Fruit fly (Drosophila melanogaster) whole organism, embryonic: ENCODE results near the gene CG17198.

Experiments
- Antp ChIP-seq: fragments of 200-800 bp; sonication (Bioruptor generic); optimal IDR thresholded peaks from 3 replicates; lab custom pipeline; 2016; ENCODE audit warnings: missing biosample characterization, missing genetic modification characterization
- Awh ChIP-seq: fragments of 200-800 bp; sonication (Bioruptor generic); IDR thresholded peaks from 2 replicates; pipeline ENCODE4, ENCODE4 v1.3.6; 2022; ENCODE audit warnings: missing biosample characterization, missing genetic modification characterization
- BEAF-32 ChIP-seq: fragments of 200-800 bp; sonication (Bioruptor generic); optimal IDR thresholded peaks from 3 replicates; lab custom pipeline; 2017; ENCODE audit warnings: missing biosample characterization, missing genetic modification characterization, mild to moderate bottlenecking, moderate library complexity, missing genetic modification reagents
- CG10565 ChIP-seq: fragments of 200-800 bp; sonication (Bioruptor generic); optimal IDR thresholded peaks from 3 replicates; lab custom pipeline; 2016; ENCODE audit warnings: missing biosample characterization, mild to moderate bottlenecking, missing genetic modification characterization
- CG10959 ChIP-seq: fragments of 200-800 bp; sonication (Bioruptor generic); IDR thresholded peaks from 2 replicates; pipeline ENCODE4 v1.3.6; 2022; ENCODE audit warnings: missing biosample characterization, missing genetic modification characterization
- CG12219 ChIP-seq: fragments of 200-800 bp; sonication (Bioruptor generic); optimal IDR thresholded peaks from 3 replicates; lab custom pipeline; 2018; ENCODE audit warnings: missing biosample characterization, mild to moderate bottlenecking, missing genetic modification characterization
- CG13894 ChIP-seq: fragments of 200-800 bp; sonication (Bioruptor generic); optimal IDR thresholded peaks from 3 replicates; lab custom pipeline; 2018; ENCODE audit warnings: missing biosample characterization, mild to moderate bottlenecking, missing genetic modification characterization, moderate library complexity
- CG1602 ChIP-seq: fragments of 200-800 bp; sonication (Bioruptor generic); optimal IDR thresholded peaks from 3 replicates; lab custom pipeline; 2016; ENCODE audit warnings: missing biosample characterization, missing genetic modification characterization
- CG18476 ChIP-seq: fragments of 200-800 bp; sonication (Bioruptor generic); optimal IDR thresholded peaks from 2 replicates; lab custom pipeline; 2016; ENCODE audit warnings: missing biosample characterization, mild to moderate bottlenecking, missing genetic modification characterization
- CG2120 ChIP-seq: fragments of 200-800 bp; sonication (Bioruptor generic); optimal IDR thresholded peaks from 3 replicates; lab custom pipeline; 2016; ENCODE audit warnings: missing biosample characterization, missing genetic modification characterization
- CG34422 ChIP-seq: fragments of 200-800 bp; sonication (Bioruptor generic); IDR thresholded peaks from 3 replicates; pipeline ENCODE4 v1.3.6; 2022; ENCODE audit warnings: missing biosample characterization, missing genetic modification characterization
- CG4282 ChIP-seq: fragments of 200-800 bp; sonication (Bioruptor generic); optimal IDR thresholded peaks from 2 replicates; lab custom pipeline; 2016; ENCODE audit warnings: missing biosample characterization, missing genetic modification characterization
- CG4707 ChIP-seq: fragments of 200-800 bp; sonication (Bioruptor generic); optimal IDR thresholded peaks from 2 replicates; lab custom pipeline; 2018; ENCODE audit warnings: missing biosample characterization, mild to moderate bottlenecking, missing genetic modification characterization, moderate library complexity
- CG6689 ChIP-seq: fragments of 200-800 bp; sonication (Bioruptor generic); IDR thresholded peaks from 2 replicates; pipeline ENCODE4 v1.3.6; 2022; ENCODE audit warnings: missing biosample characterization, missing genetic modification characterization
- CG6791 ChIP-seq: fragments of 200-800 bp; sonication (Bioruptor generic); IDR thresholded peaks from 3 replicates; pipeline ENCODE4 v1.3.6; 2022; ENCODE audit warnings: missing biosample characterization, missing genetic modification characterization; ENCODE audit not compliant: partially characterized antibody
- CTCF ChIP-seq: fragments of 200-800 bp; sonication (Bioruptor generic); optimal IDR thresholded peaks from 2 replicates; lab custom pipeline; 2017; ENCODE audit warnings: missing biosample characterization, mild to moderate bottlenecking, missing genetic modification characterization, moderate library complexity
- D ChIP-seq, 2 experiments: fragments of 200-800 bp in 1 of 2; fragments of >200 bp in 1 of 2; sonication (Bioruptor generic) in 1 of 2; optimal IDR thresholded peaks; 2 replicates in 1 of 2; 3 replicates in 1 of 2; lab custom pipeline; 2017; ENCODE audit warnings: mild to moderate bottlenecking in 1 of 2, missing biosample characterization in 1 of 2, missing genetic modification characterization in 1 of 2, missing genetic modification reagents in 1 of 2
- Deaf1 ChIP-seq: fragments of 200-800 bp; optimal IDR thresholded peaks from 3 replicates; lab custom pipeline; 2019; ENCODE audit warnings: missing biosample characterization, mild to moderate bottlenecking, missing genetic modification characterization, moderate library complexity
- Drgx ChIP-seq: fragments of 200-800 bp; sonication (Bioruptor generic); IDR thresholded peaks from 2 replicates; pipeline ENCODE4 v1.3.6; 2022; ENCODE audit warnings: missing biosample characterization, missing genetic modification characterization
- Fer3 ChIP-seq: fragments of 200-800 bp; sonication (Bioruptor generic); optimal IDR thresholded peaks from 2 replicates; lab custom pipeline; 2018; ENCODE audit warnings: missing biosample characterization, mild to moderate bottlenecking, missing genetic modification characterization, moderate library complexity
- HmgZ ChIP-seq: fragments of 200-800 bp; sonication (Bioruptor generic); optimal IDR thresholded peaks from 2 replicates; lab custom pipeline; 2018; ENCODE audit warnings: missing biosample characterization, mild to moderate bottlenecking, missing genetic modification characterization
- Nf-YA ChIP-seq: fragments of 200-800 bp; sonication (Bioruptor generic); IDR thresholded peaks from 2 replicates; pipeline ENCODE4 v1.3.6; 2022; ENCODE audit warnings: missing biosample characterization, missing genetic modification characterization
- Nf-YC ChIP-seq: fragments of 200-800 bp; optimal IDR thresholded peaks from 3 replicates; lab custom pipeline; 2019; ENCODE audit warnings: missing biosample characterization, mild to moderate bottlenecking, missing genetic modification characterization, moderate library complexity
- Scr ChIP-seq: fragments of 200-800 bp; sonication (Bioruptor generic); IDR thresholded peaks from 2 replicates; pipeline ENCODE4 v1.3.6; 2022; ENCODE audit warnings: missing biosample characterization, missing genetic modification characterization; ENCODE audit not compliant: partially characterized antibody
- Sin3A ChIP-seq: fragments of >200 bp; optimal IDR thresholded peaks from 2 replicates; lab custom pipeline; 2018
- Six4 ChIP-seq: fragments of 200-800 bp; sonication (Bioruptor generic); optimal IDR thresholded peaks from 2 replicates; lab custom pipeline; 2016; ENCODE audit warnings: missing biosample characterization, missing genetic modification characterization
- Stat92E ChIP-seq, 3 experiments: fragments of >200 bp in 2 of 3; fragments of 200-800 bp in 1 of 3; sonication (Bioruptor generic) in 1 of 3; optimal IDR thresholded peaks; 2 replicates each; lab custom pipeline; 2017 to 2019; ENCODE audit warnings: missing biosample characterization in 3 of 3, missing genetic modification characterization in 3 of 3, mild to moderate bottlenecking in 1 of 3, moderate library complexity in 1 of 3
- Vsx1 ChIP-seq: fragments of 200-800 bp; sonication (Bioruptor generic); optimal IDR thresholded peaks from 2 replicates; lab custom pipeline; 2017; ENCODE audit warnings: missing biosample characterization, mild to moderate bottlenecking, missing genetic modification characterization, missing genetic modification reagents
- ac ChIP-seq: fragments of 200-800 bp; sonication (Bioruptor generic); optimal IDR thresholded peaks from 3 replicates; lab custom pipeline; 2017; ENCODE audit warnings: missing biosample characterization, mild to moderate bottlenecking, missing genetic modification characterization
- az2 ChIP-seq: fragments of 200-800 bp; sonication (Bioruptor generic); optimal IDR thresholded peaks from 3 replicates; lab custom pipeline; 2016; ENCODE audit warnings: missing biosample characterization, missing genetic modification characterization
- bbx ChIP-seq: fragments of 200-800 bp; sonication (Bioruptor generic); IDR thresholded peaks from 2 replicates; pipeline ENCODE4 v1.3.6; 2022; ENCODE audit warnings: missing biosample characterization, missing genetic modification characterization; ENCODE audit not compliant: partially characterized antibody
- caup ChIP-seq: fragments of 200-800 bp; sonication (Bioruptor generic); optimal IDR thresholded peaks from 3 replicates; lab custom pipeline; 2017; ENCODE audit warnings: missing biosample characterization, mild to moderate bottlenecking, missing genetic modification characterization, moderate library complexity; ENCODE audit not compliant: severe bottlenecking
- chinmo ChIP-seq: fragments of 200-800 bp; sonication (Bioruptor generic); IDR thresholded peaks from 4 replicates; pipeline ENCODE4 v1.3.6; 2022; ENCODE audit warnings: missing biosample characterization, missing genetic modification characterization; ENCODE audit not compliant: partially characterized antibody
- crp ChIP-seq, 2 experiments: fragments of 200-800 bp; sonication (Bioruptor generic); optimal IDR thresholded peaks; 2 replicates in 1 of 2; 3 replicates in 1 of 2; lab custom pipeline; 2017; ENCODE audit warnings: missing biosample characterization in 2 of 2, missing genetic modification characterization in 2 of 2, mild to moderate bottlenecking in 1 of 2, moderate library complexity in 1 of 2
- dati ChIP-seq: fragments of 200-800 bp; sonication (Bioruptor generic); IDR thresholded peaks from 2 replicates; pipeline ENCODE4 v1.3.6; 2022; ENCODE audit warnings: missing biosample characterization, missing genetic modification characterization
- ftz-f1 ChIP-seq: fragments of 200-800 bp; sonication (Bioruptor generic); optimal IDR thresholded peaks from 2 replicates; lab custom pipeline; 2016; ENCODE audit warnings: missing biosample characterization, missing genetic modification characterization
- grn ChIP-seq: fragments of 200-800 bp; sonication (Bioruptor generic); optimal IDR thresholded peaks from 3 replicates; lab custom pipeline; 2017; ENCODE audit warnings: missing biosample characterization, missing genetic modification characterization
- hb ChIP-seq: fragments of 200-800 bp; sonication (Bioruptor generic); IDR thresholded peaks from 3 replicates; pipeline ENCODE4 v1.3.6; 2022; ENCODE audit warnings: missing biosample characterization, missing genetic modification characterization; ENCODE audit not compliant: partially characterized antibody
- ind ChIP-seq: fragments of 200-800 bp; sonication (Bioruptor generic); optimal IDR thresholded peaks from 3 replicates; lab custom pipeline; 2016; ENCODE audit warnings: missing biosample characterization, missing genetic modification characterization
- jigr1 ChIP-seq: fragments of 200-800 bp; sonication (Bioruptor generic); IDR thresholded peaks from 3 replicates; pipeline ENCODE4 v1.3.6; 2022; ENCODE audit warnings: missing biosample characterization, missing genetic modification characterization
- kay ChIP-seq: fragments of 200-800 bp; sonication (Bioruptor generic); optimal IDR thresholded peaks from 2 replicates; lab custom pipeline; 2016; ENCODE audit warnings: missing biosample characterization, missing genetic modification characterization
- lbe ChIP-seq: fragments of 200-800 bp; sonication (Bioruptor generic); optimal IDR thresholded peaks from 2 replicates; lab custom pipeline; 2016; ENCODE audit warnings: missing biosample characterization, mild to moderate bottlenecking, missing genetic modification characterization
- luna ChIP-seq: fragments of 200-800 bp; sonication (Bioruptor generic); optimal IDR thresholded peaks from 2 replicates; lab custom pipeline; 2016; ENCODE audit warnings: missing biosample characterization, missing genetic modification characterization
- nau ChIP-seq: fragments of 200-800 bp; sonication (Bioruptor generic); optimal IDR thresholded peaks from 3 replicates; lab custom pipeline; 2017; ENCODE audit warnings: missing biosample characterization, mild to moderate bottlenecking, missing genetic modification characterization, missing genetic modification reagents
- pan ChIP-seq, 4 experiments: fragments of >200 bp in 3 of 4; fragments of 200-800 bp in 1 of 4; sonication (Bioruptor generic) in 1 of 4; optimal IDR thresholded peaks in 3 of 4; IDR thresholded peaks in 1 of 4; 2 replicates each; pipeline versions ENCODE4 v1.3.6 to Lab custom; 2017 to 2022; ENCODE audit warnings: missing biosample characterization in 2 of 4, missing genetic modification characterization in 2 of 4, mixed read lengths in 1 of 4
- pzg ChIP-seq: fragments of 200-800 bp; sonication (Bioruptor generic); optimal IDR thresholded peaks from 3 replicates; lab custom pipeline; 2018; ENCODE audit warnings: missing biosample characterization, mild to moderate bottlenecking, missing genetic modification characterization, moderate library complexity
- slbo ChIP-seq: fragments of 200-800 bp; sonication (Bioruptor generic); IDR thresholded peaks from 2 replicates; pipeline ENCODE4 v1.3.6; 2022; ENCODE audit warnings: missing biosample characterization, missing genetic modification characterization
- slp2 ChIP-seq: fragments of 200-800 bp; sonication (Bioruptor generic); optimal IDR thresholded peaks from 2 replicates; lab custom pipeline; 2016; ENCODE audit warnings: missing biosample characterization, missing genetic modification characterization
- stc ChIP-seq: fragments of 200-800 bp; sonication (Bioruptor generic); IDR thresholded peaks from 2 replicates; pipeline ENCODE4 v1.3.6; 2022; ENCODE audit warnings: missing biosample characterization, missing genetic modification characterization
- vnd ChIP-seq: fragments of 200-800 bp; sonication (Bioruptor generic); IDR thresholded peaks from 3 replicates; pipeline ENCODE4 v1.3.6; 2022; ENCODE audit warnings: missing biosample characterization, missing genetic modification characterization; ENCODE audit not compliant: partially characterized antibody

The CG17198 gene

dm6 chr3R:25740348-25740751 lies 34.8 kb downstream of the CG17198 start, which contains the start of gene LpR2 (continued):
- TF ChIP-seq vnd (GFP tag; lab: Robert Waterston, UW) (no peak), CG4282 (peak; percentile 8), kay (no peak), hb (no peak), chinmo (peak; percentile 95), slp2 (GFP tag; lab: Kevin White, UChicago) (no peak), caup (peak; percentile 33), nau (GFP tag; lab: Kevin White, UChicago) (no peak), CG4707 (GFP tag; lab: Kevin White, UChicago) (no peak), grn (GFP tag; lab: Kevin White, UChicago) (peak; percentile 70), CG1602 (no peak), pzg (no peak), CG6689 (GFP tag; lab: Robert Waterston, UW) (no peak), Scr (GFP tag; lab: Robert Waterston, UW) (no peak), CG2120 (GFP tag; lab: Kevin White, UChicago) (peak; percentile 15), ftz-f1 (peak; percentile 58), slbo (0 out of 2 replicates have a peak, but pooled peaks have one; percentile 3), Deaf1 (tag; lab: Kevin White, UChicago) (peak; percentile 100), CG18476 (GFP tag; lab: Kevin White, UChicago) (no peak), dati (GFP tag; lab: Robert Waterston, UW) (no peak), CG10959 (GFP tag; lab: Robert Waterston, UW) (no peak), luna (GFP tag; lab: Kevin White, UChicago) (no peak), BEAF-32 (GFP tag; lab: Kevin White, UChicago) (no peak), az2 (GFP tag; lab: Kevin White, UChicago) (no peak), CG34422 (GFP tag; lab: Robert Waterston, UW) (peak; percentile 13; the same call in 1 of the 3 replicates), Awh (GFP tag; lab: Robert Waterston, UW) (no peak), stc (GFP tag; lab: Robert Waterston, UW) (no peak), Nf-YC (tag; lab: Kevin White, UChicago) (peak; percentile 97), ac (no peak), jigr1 (GFP tag; lab: Robert Waterston, UW) (no peak), Nf-YA (peak; percentile 78; the same call in 1 of the 2 replicates), Stat92E (GFP tag; optimal IDR thresholded peaks at IDR 0.05; lab: Kevin White, UChicago) (no peak), HmgZ (tag; lab: Kevin White, UChicago) (peak; percentile 42), CG13894 (tag; lab: Kevin White, UChicago) (peak; percentile 64), CG6791 (GFP tag; lab: Robert Waterston, UW) (no peak), D (optimal IDR thresholded peaks at IDR 0.05; lab: Kevin White, UChicago) (no peak), D (GFP tag; optimal IDR thresholded peaks at IDR 0.05; lab: Kevin White, UChicago) (no peak), Fer3 (tag; lab: Kevin White, UChicago) (no peak), Six4 (GFP tag; lab: Kevin White, UChicago) (no peak), lbe (GFP tag; lab: Kevin White, UChicago) (no peak), CTCF (GFP tag; lab: Kevin White, UChicago) (no peak), CG12219 (GFP tag; lab: Kevin White, UChicago) (no peak), Sin3A (lab: Kevin White, UChicago) (no peak), pan (optimal IDR thresholded peaks at IDR 0.05; lab: Kevin White, UChicago) (no peak), pan (GFP tag; optimal IDR thresholded peaks at IDR 0.05 in 1 of 2, IDR thresholded peaks at IDR 0.05 in 1 of 2) (peak in 1 of 2 experiments; percentile 40), Antp (no peak), ind (GFP tag; lab: Kevin White, UChicago) (no peak), CG10565 (GFP tag; lab: Kevin White, UChicago) (no peak), Vsx1 (GFP tag; lab: Kevin White, UChicago) (no peak), crp (GFP tag; optimal IDR thresholded peaks at IDR 0.05; lab: Kevin White, UChicago) (no peak), bbx (GFP tag; lab: Robert Waterston, UW) (no peak), Drgx (GFP tag; lab: Robert Waterston, UW) (peak; percentile 29; the same call in 1 of the 2 replicates)
